Worm (Caenorhabditis elegans) whole organism, L4/young adult: ENCODE data around the gene Y51H7C.41.

Source experiments
- W03F9.2 ChIP-seq: fragments of 150-350 bp; optimal IDR thresholded peaks from 2 replicates; lab custom pipeline; 2014; ENCODE audit warnings: missing biosample characterization, missing genetic modification characterization
- dao-5 ChIP-seq: sonication (generic microtip); optimal IDR thresholded peaks from 2 replicates; lab custom pipeline; 2016; ENCODE audit warnings: missing genotype, missing genetic modification characterization, moderate library complexity, missing compliant biosample characterization
- him-1 ChIP-seq: sonication (generic microtip); optimal IDR thresholded peaks from 2 replicates; lab custom pipeline; 2016; ENCODE audit warnings: missing genotype, missing genetic modification reagents, missing genetic modification characterization, missing compliant biosample characterization

- no peak for TF ChIP-seq dao-5
- TF ChIP-seq him-1 (tag; lab: Kevin White, UChicago) = no peak
- TF ChIP-seq W03F9.2 (tag; lab: Kevin White, UChicago) = no peak
These were observed 41.8 kb downstream of the Y51H7C.41 start, which contains the start of gene scl-17 for ce11 chrII:1444911-1445310.
